Worm (Caenorhabditis elegans) whole organism, mixed stage, embryonic: ENCODE results near the gene aptf-1.

ENCODE experiments used
- elt-1 ChIP-seq: sonication (generic microtip); optimal IDR thresholded peaks from 2 replicates; lab custom pipeline; 2017; ENCODE audit warnings: missing genetic modification characterization, mild to moderate bottlenecking, missing compliant biosample characterization, antibody characterized with exemption, moderate library complexity, borderline replicate concordance; ENCODE audit not compliant: insufficient read depth
- nhr-12 ChIP-seq: fragments of 150-350 bp; optimal IDR thresholded peaks from 2 replicates; lab custom pipeline; 2014; ENCODE audit warnings: missing biosample characterization, missing genetic modification characterization
- nhr-237 ChIP-seq: fragments of 150-350 bp; optimal IDR thresholded peaks from 2 replicates; lab custom pipeline; 2014; ENCODE audit warnings: missing biosample characterization, missing genetic modification characterization
- nhr-28 ChIP-seq: fragments of 150-350 bp; optimal IDR thresholded peaks from 2 replicates; lab custom pipeline; 2014; ENCODE audit warnings: missing biosample characterization, missing genetic modification characterization
- nhr-76 ChIP-seq: sonication (generic microtip); optimal IDR thresholded peaks from 2 replicates; lab custom pipeline; 2017; ENCODE audit warnings: missing biosample characterization, missing genetic modification characterization
- tbx-8 ChIP-seq: fragments of 200-800 bp; sonication (Bioruptor generic); optimal IDR thresholded peaks from 2 replicates; lab custom pipeline; 2018; ENCODE audit warnings: mild to moderate bottlenecking, missing genetic modification characterization, moderate library complexity, missing compliant biosample characterization
- ztf-11 ChIP-seq: fragments of 150-350 bp; optimal IDR thresholded peaks from 2 replicates; lab custom pipeline; 2014; ENCODE audit warnings: missing biosample characterization, missing genetic modification characterization

DNA sequence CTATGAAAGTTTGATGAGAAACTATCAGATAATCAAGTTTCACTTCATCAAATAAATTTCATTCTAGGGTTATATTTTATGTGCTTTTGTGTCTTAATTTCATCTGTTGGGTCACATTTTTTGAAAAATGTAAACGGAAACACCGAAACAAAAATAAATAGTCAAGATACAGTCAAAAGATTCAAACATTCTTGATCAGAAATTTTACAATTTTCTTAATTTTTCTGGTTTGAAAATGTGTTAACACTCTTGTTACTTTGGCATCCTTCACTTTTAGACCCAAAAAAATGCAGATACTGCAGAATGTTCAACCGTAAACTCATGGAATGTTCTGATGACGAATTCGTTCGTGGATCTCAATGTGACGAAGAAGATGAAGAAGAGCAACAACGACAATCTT, at the start of gene aptf-1:
- TF ChIP-seq nhr-237 (tag; lab: Kevin White, UChicago) (no peak), ztf-11 (tag; lab: Kevin White, UChicago) (no peak), nhr-28 (no peak), tbx-8 (GFP tag; lab: Kevin White, UChicago) (no peak), nhr-76 (no peak), nhr-12 (no peak), elt-1 (tag; lab: Kevin White, UChicago) (no peak)
